Fruit fly (Drosophila melanogaster): ENCODE data around the gene chm.

The chm gene

DNA sequence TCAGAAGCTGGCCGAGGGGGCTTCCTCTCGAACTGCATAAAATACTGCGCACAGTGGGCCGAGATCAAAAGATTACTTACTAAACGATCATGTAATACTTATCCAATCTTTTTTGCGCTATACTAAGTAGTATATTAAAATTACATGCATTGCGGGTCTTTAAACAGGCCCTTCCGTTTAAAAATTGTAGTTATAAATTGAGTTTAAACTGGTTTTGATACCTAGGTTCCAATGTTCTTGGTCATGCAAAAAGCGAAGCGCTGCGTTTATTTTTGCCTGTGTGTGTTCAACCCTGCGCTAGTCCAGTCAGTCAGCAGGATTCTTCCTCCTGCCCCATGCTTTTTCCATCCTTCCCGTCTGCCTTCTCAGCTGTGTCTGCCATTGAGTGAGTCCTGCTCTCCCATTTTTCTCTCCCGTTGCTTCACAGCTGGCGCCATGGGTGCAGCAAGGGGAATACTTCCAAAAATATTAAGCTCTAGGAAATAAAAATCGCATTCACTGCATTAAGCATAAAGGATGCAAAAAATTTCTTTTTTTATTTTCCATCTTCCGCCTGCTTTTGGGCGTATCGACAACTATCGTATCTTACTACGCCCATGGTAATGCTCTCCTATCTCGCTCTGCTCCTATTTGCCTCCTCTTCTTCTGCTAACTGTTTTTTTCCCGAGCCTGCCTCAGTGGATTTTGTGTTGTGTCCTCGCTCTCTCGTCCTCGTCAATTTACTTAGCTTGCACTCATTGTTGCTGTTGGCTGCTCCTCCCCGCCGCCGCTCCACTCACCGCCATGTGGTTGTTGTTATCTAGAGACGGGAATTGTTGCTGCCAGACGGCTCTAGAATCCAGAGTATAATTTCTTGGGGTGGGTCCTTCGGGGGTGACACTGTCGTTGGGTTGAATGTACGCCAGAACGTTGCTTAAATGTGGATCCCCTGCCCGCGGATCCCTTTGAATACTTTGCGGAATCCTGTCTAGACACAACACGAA, 8.4 kb downstream of the chm start (continued):
- TF ChIP-seq CG31441 (GFP tag; IDR thresholded peaks at IDR 0.05) (peak; percentile 47; the same call in 1 of the 2 replicates), seq (GFP tag; IDR thresholded peaks at IDR 0.05) (no peak), br (optimal IDR thresholded peaks at IDR 0.05) (no peak), Atf6 (GFP tag; IDR thresholded peaks at IDR 0.05) (peak; percentile 61), ham (GFP tag; IDR thresholded peaks at IDR 0.05) (no peak), CG17186 (GFP tag; optimal IDR thresholded peaks at IDR 0.05) (no peak), CG10147 (GFP tag; optimal IDR thresholded peaks at IDR 0.05) (peak; percentile 70), row (GFP tag; IDR thresholded peaks at IDR 0.05) (peak; percentile 85), Drgx (GFP tag; IDR thresholded peaks at IDR 0.05) (peak; percentile 71), trh (GFP tag; optimal IDR thresholded peaks at IDR 0.05) (no peak), tll (GFP tag; optimal IDR thresholded peaks at IDR 0.05) (no peak), CG2199 (GFP tag; IDR thresholded peaks at IDR 0.05) (no peak), E2f1 (GFP tag; IDR thresholded peaks at IDR 0.05) (peak; percentile 58), kni (GFP tag; optimal IDR thresholded peaks at IDR 0.05) (no peak), CG13296 (GFP tag; optimal IDR thresholded peaks at IDR 0.05) (peak; percentile 29), CG11247 (GFP tag; IDR thresholded peaks at IDR 0.05) (peak; percentile 51; the same call in 1 of the 2 replicates), pb (GFP tag; optimal IDR thresholded peaks at IDR 0.05) (peak; percentile 28), ATbp (GFP tag; optimal IDR thresholded peaks at IDR 0.05) (peak; percentile 57), CG8944 (GFP tag; optimal IDR thresholded peaks at IDR 0.05) (peak; percentile 65), CG9727 (GFP tag; optimal IDR thresholded peaks at IDR 0.05) (peak; percentile 75), Rx (GFP tag; IDR thresholded peaks at IDR 0.05) (peak; percentile 59), CG30020 (tag; optimal IDR thresholded peaks at IDR 0.05) (no peak), Bgb (GFP tag; IDR thresholded peaks at IDR 0.05; ENCODE audit: partially characterized antibody) (no peak), Bteb2 (GFP tag; optimal IDR thresholded peaks at IDR 0.05) (no peak), fru (optimal IDR thresholded peaks at IDR 0.05) (no peak), CG10654 (GFP tag; optimal IDR thresholded peaks at IDR 0.05) (no peak), pan (optimal IDR thresholded peaks at IDR 0.05) (no peak), pan (GFP tag; optimal IDR thresholded peaks at IDR 0.05 in 1 of 2, IDR thresholded peaks at IDR 0.05 in 1 of 2) (peak in 1 of 2 experiments; percentile 54), H2.0 (GFP tag; IDR thresholded peaks at IDR 0.05) (peak; percentile 61), sqz (GFP tag; optimal IDR thresholded peaks at IDR 0.05) (no peak), sc (optimal IDR thresholded peaks at IDR 0.05) (no peak), sc (GFP tag; optimal IDR thresholded peaks at IDR 0.05) (no peak), CG11456 (GFP tag; IDR thresholded peaks at IDR 0.05) (peak; percentile 79; the same call in 2 of the 3 replicates), CG43689 (GFP tag; IDR thresholded peaks at IDR 0.05) (no peak), CG10274 (GFP tag; optimal IDR thresholded peaks at IDR 0.05) (peak; percentile 4), Lpt (GFP tag; optimal IDR thresholded peaks at IDR 0.05) (no peak), CG7556 (GFP tag; optimal IDR thresholded peaks at IDR 0.05) (peak; percentile 78), Max (GFP tag; optimal IDR thresholded peaks at IDR 0.05) (no peak), Ets65A (GFP tag) (peak; percentile 91), az2 (GFP tag; optimal IDR thresholded peaks at IDR 0.05) (peak; percentile 17), CG12219 (GFP tag; optimal IDR thresholded peaks at IDR 0.05) (peak; percentile 30), ftz-f1 (GFP tag; optimal IDR thresholded peaks at IDR 0.05) (no peak), CG18476 (GFP tag; optimal IDR thresholded peaks at IDR 0.05) (no peak), CG16813 (GFP tag; IDR thresholded peaks at IDR 0.05; ENCODE audit: partially characterized antibody) (no peak), Opbp (GFP tag; IDR thresholded peaks at IDR 0.05; ENCODE audit: partially characterized antibody) (no peak), prd (optimal IDR thresholded peaks at IDR 0.05) (no peak), prd (GFP tag; IDR thresholded peaks at IDR 0.05) (peak; percentile 81), Tbp (GFP tag; optimal IDR thresholded peaks at IDR 0.05) (no peak), aop (GFP tag; IDR thresholded peaks at IDR 0.05) (no peak), CG2889 (GFP tag; IDR thresholded peaks at IDR 0.05) (peak; percentile 59; the same call in 1 of the 3 replicates), CG5953 (GFP tag; IDR thresholded peaks at IDR 0.05) (peak; percentile 57; the same call in 1 of the 2 replicates)

All from whole organism, embryonic.